Worm (Caenorhabditis elegans) whole organism, L1 larva: ENCODE measurements around the gene F55G11.6.

Experiments
- ceh-8 ChIP-seq: fragments of 200-800 bp; sonication (Bioruptor generic); optimal IDR thresholded peaks from 2 replicates; lab custom pipeline; 2018; ENCODE audit warnings: mild to moderate bottlenecking, missing genetic modification characterization, moderate library complexity, missing compliant biosample characterization
- elt-3 ChIP-seq, 6 experiments: fragments of 150-350 bp in 1 of 6; sonication (generic microtip); optimal IDR thresholded peaks; 2 replicates each; lab custom pipeline; 2017 to 2018; ENCODE audit warnings: missing biosample characterization in 6 of 6, missing genetic modification characterization in 6 of 6, inconsistent platforms in 1 of 6
- lin-13 ChIP-seq: fragments of 150-350 bp; optimal IDR thresholded peaks from 2 replicates; lab custom pipeline; 2014; ENCODE audit warnings: missing biosample characterization, missing genetic modification reagents, missing genetic modification characterization
- mab-9 ChIP-seq: fragments of 200-800 bp; sonication (Bioruptor generic); IDR thresholded peaks from 2 replicates; pipeline ENCODE4 v1.3.6; 2022; ENCODE audit warnings: missing genetic modification reagents, missing genetic modification characterization, missing compliant biosample characterization
- nhr-12 ChIP-seq: sonication (generic microtip); optimal IDR thresholded peaks from 2 replicates; lab custom pipeline; 2017; ENCODE audit warnings: missing biosample characterization, missing genetic modification characterization
- xbp-1 ChIP-seq: sonication (generic microtip); optimal IDR thresholded peaks from 2 replicates; lab custom pipeline; 2016; ENCODE audit warnings: missing genetic modification characterization, missing compliant biosample characterization

DNA sequence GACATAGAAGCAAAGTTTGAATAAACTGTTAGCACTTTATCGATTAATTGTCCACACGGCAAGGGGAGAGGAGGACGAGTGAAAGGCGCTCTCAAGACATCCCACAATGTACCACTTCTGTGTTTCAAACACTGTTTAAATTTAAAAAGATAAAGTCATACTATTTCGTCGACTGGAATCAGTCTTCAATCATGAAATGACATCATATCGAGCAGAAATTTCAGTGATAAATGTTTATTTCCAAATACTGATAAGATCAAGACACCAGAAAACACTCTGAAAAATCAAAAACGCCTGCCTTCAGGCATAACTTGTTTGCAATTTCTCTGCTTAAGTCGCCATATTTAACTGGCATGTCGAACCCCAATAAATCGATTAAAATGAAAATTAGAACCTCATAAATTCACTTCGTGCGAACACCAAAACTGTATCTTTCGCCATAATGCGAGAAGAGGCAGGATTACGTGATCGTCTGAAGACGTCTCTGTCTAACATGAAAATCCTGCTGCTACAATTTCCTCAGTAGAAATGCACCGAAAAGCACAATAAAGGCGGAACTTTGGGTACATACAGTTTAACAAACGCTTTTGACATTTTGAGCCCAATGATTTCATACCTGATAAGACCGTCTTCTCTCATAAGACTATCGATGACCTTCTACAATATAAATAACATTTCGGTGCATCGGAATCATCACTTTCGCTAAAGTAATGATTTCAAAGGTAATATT is 20.6 kb downstream of the F55G11.6 start, which contains the start of gene K10D11.2:
- TF ChIP-seq xbp-1 (tag; lab: Kevin White, UChicago) (no peak), elt-3 (tag; optimal IDR thresholded peaks at IDR 0.05; lab: Kevin White, UChicago) (no peak), nhr-12 (tag; lab: Kevin White, UChicago) (no peak), lin-13 (GFP tag; lab: Kevin White, UChicago) (no peak), ceh-8 (GFP tag; lab: Kevin White, UChicago) (no peak), mab-9 (GFP tag; lab: Robert Waterston, UW) (no peak)
